Fruit fly (Drosophila melanogaster) Kc167 (cell line): ENCODE data around the gene park.

ENCODE experiments used
- Myc ChIP-seq: fragments of >200 bp; optimal IDR thresholded peaks from 2 replicates; lab custom pipeline; 2017; ENCODE audit warnings: missing external identifiers
- Sin3A ChIP-seq: fragments of >200 bp; optimal IDR thresholded peaks from 2 replicates; lab custom pipeline; 2018; ENCODE audit warnings: missing external identifiers
- h ChIP-seq: fragments of >200 bp; optimal IDR thresholded peaks from 3 replicates; lab custom pipeline; 2018; ENCODE audit warnings: missing external identifiers
- insv ChIP-seq: fragments of >200 bp; optimal IDR thresholded peaks from 3 replicates; lab custom pipeline; 2018; ENCODE audit warnings: missing external identifiers
- psq ChIP-seq: fragments of >200 bp; optimal IDR thresholded peaks from 2 replicates; lab custom pipeline; 2017; ENCODE audit warnings: missing external identifiers
- ttk ChIP-seq: sonication (Bioruptor generic); optimal IDR thresholded peaks from 2 replicates; lab custom pipeline; 2017; ENCODE audit warnings: missing external identifiers

dm6 chr3L:21196563-21196962 lies at the start of gene park, which contains the start of gene Targ3:
- TF ChIP-seq psq (lab: Kevin White, UChicago) (no peak), ttk (lab: Kevin White, UChicago) (no peak), Sin3A (no peak), h (lab: Kevin White, UChicago) (no peak), Myc (no peak), insv (lab: Kevin White, UChicago) (no peak)
